Comparison of ENCODE assay signal across 1 fruit fly cellular context in the genomic region with DNA sequence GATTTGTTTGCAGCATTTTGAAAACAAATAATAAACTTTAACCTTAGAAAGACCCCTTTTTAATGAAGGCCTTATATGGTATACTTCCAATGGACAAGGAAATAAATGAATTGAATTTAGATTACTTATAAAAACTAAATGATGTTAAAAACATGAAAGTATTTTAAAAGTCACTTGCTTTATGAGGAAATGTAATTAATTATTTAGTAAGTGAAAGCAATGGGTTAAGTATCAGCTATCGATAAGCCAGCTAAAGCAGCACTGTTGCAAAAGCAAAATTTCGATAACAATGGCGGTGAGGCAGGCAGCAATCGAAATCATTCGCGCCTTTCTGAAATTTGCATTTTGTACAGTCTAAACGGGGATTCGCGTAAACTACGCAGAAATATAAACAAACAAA.
TF ChIP-seq lines count a peak whose summit lies in the region.

CG32856 (minus strand) TSS at position 183 of the 400 bp plus-strand sequence.
Rbf2 (plus strand) TSS at position 278 of the 400 bp plus-strand sequence.

TF ChIP-seq in whole organism, embryonic, 481 proteins besides CTCF, POLR2A, EP300 and RAD21 (continued from another document and continues in another):
- TF ChIP-seq CG11504 (tag; optimal IDR thresholded peaks at IDR 0.05; lab: Kevin White, UChicago) (no peak), peb (GFP tag; IDR thresholded peaks at IDR 0.05; lab: Robert Waterston, UW) (no peak), lab (GFP tag; optimal IDR thresholded peaks at IDR 0.05; lab: Kevin White, UChicago) (no peak), NFAT (GFP tag; IDR thresholded peaks at IDR 0.05; lab: Robert Waterston, UW) (peak; percentile 68; the same call in 1 of the 2 replicates), gsb (GFP tag; IDR thresholded peaks at IDR 0.05; lab: Robert Waterston, UW) (no peak), NC2β (GFP tag; optimal IDR thresholded peaks at IDR 0.05; lab: Kevin White, UChicago) (peak; percentile 8), dm (GFP tag; optimal IDR thresholded peaks at IDR 0.05; lab: Kevin White, UChicago) (peak; percentile 71), tx (GFP tag; optimal IDR thresholded peaks at IDR 0.05; lab: Kevin White, UChicago) (peak; percentile 64), dmrt99B (tag; optimal IDR thresholded peaks at IDR 0.05; lab: Kevin White, UChicago) (no peak), CG6654 (GFP tag; optimal IDR thresholded peaks at IDR 0.05; lab: Kevin White, UChicago) (no peak), trh (GFP tag; optimal IDR thresholded peaks at IDR 0.05; lab: Kevin White, UChicago) (peak; percentile 11), CG1832 (GFP tag; optimal IDR thresholded peaks at IDR 0.05; lab: Kevin White, UChicago) (no peak), CG13624 (GFP tag; optimal IDR thresholded peaks at IDR 0.05; lab: Kevin White, UChicago) (peak; percentile 79), crol (GFP tag; IDR thresholded peaks at IDR 0.05; lab: Robert Waterston, UW) (no peak), Aef1 (GFP tag; IDR thresholded peaks at IDR 0.05; lab: Robert Waterston, UW) (no peak; the same call in 1 of the 3 replicates), kni (GFP tag; optimal IDR thresholded peaks at IDR 0.05; lab: Kevin White, UChicago) (no peak), BtbVII (GFP tag; optimal IDR thresholded peaks at IDR 0.05; lab: Kevin White, UChicago) (no peak), CG10462 (GFP tag; optimal IDR thresholded peaks at IDR 0.05; lab: Kevin White, UChicago) (peak; percentile 61), eyg (GFP tag; optimal IDR thresholded peaks at IDR 0.05; lab: Kevin White, UChicago) (no peak), CG12071 (GFP tag; optimal IDR thresholded peaks at IDR 0.05; lab: Kevin White, UChicago) (no peak), pnt (GFP tag; optimal IDR thresholded peaks at IDR 0.05; lab: Kevin White, UChicago) (peak; percentile 29), CG11398 (GFP tag; optimal IDR thresholded peaks at IDR 0.05; lab: Kevin White, UChicago) (peak; percentile 60), ewg (GFP tag; optimal IDR thresholded peaks at IDR 0.05; lab: Kevin White, UChicago) (peak; percentile 43), CG12391 (tag; optimal IDR thresholded peaks at IDR 0.05; lab: Kevin White, UChicago) (peak; percentile 92), CG10543 (GFP tag; optimal IDR thresholded peaks at IDR 0.05; lab: Kevin White, UChicago) (no peak), CG1024 (GFP tag; IDR thresholded peaks at IDR 0.05; lab: Robert Waterston, UW) (no peak), abd-A (tag; optimal IDR thresholded peaks at IDR 0.05; lab: Kevin White, UChicago) (no peak), CHES-1-like (GFP tag; optimal IDR thresholded peaks at IDR 0.05; lab: Kevin White, UChicago) (peak; percentile 81), E2f2 (GFP tag; IDR thresholded peaks at IDR 0.05; lab: Robert Waterston, UW) (peak; percentile 91), CG31441 (GFP tag; IDR thresholded peaks at IDR 0.05; lab: Robert Waterston, UW) (0 out of 2 replicates have a peak, but pooled peaks have one; percentile 20), NC2α (GFP tag; optimal IDR thresholded peaks at IDR 0.05; lab: Kevin White, UChicago) (no peak), CG8924 (tag; optimal IDR thresholded peaks at IDR 0.05; lab: Kevin White, UChicago) (peak; percentile 79), Neu2 (GFP tag; optimal IDR thresholded peaks at IDR 0.05; lab: Kevin White, UChicago; ENCODE audit: borderline replicate concordance) (peak; percentile 21), CG4730 (GFP tag; IDR thresholded peaks at IDR 0.05; lab: Robert Waterston, UW) (no peak), Pdp1 (GFP tag; optimal IDR thresholded peaks at IDR 0.05; lab: Kevin White, UChicago) (peak; percentile 79 to 86), CG8089 (GFP tag; optimal IDR thresholded peaks at IDR 0.05; lab: Kevin White, UChicago) (peak; percentile 60), grau (tag; optimal IDR thresholded peaks at IDR 0.05; lab: Kevin White, UChicago) (peak; percentile 91), fd64A (GFP tag; optimal IDR thresholded peaks at IDR 0.05; lab: Kevin White, UChicago) (no peak), gt (GFP tag; IDR thresholded peaks at IDR 0.05; lab: Robert Waterston, UW) (no peak), jing (GFP tag; optimal IDR thresholded peaks at IDR 0.05; lab: Kevin White, UChicago) (peak; percentile 49), vnd (GFP tag; IDR thresholded peaks at IDR 0.05; lab: Robert Waterston, UW; ENCODE audit: partially characterized antibody) (peak; percentile 73), CG15696 (tag; optimal IDR thresholded peaks at IDR 0.05; lab: Kevin White, UChicago) (no peak), CG10321 (GFP tag; IDR thresholded peaks at IDR 0.05; lab: Robert Waterston, UW) (no peak), eve (GFP tag; optimal IDR thresholded peaks at IDR 0.05; lab: Kevin White, UChicago) (no peak), CG13287 (GFP tag; IDR thresholded peaks at IDR 0.05; lab: Robert Waterston, UW; ENCODE audit: partially characterized antibody) (peak; percentile 84), sim (GFP tag; IDR thresholded peaks at IDR 0.05; lab: Robert Waterston, UW) (no peak), odd (GFP tag; optimal IDR thresholded peaks at IDR 0.05; lab: Kevin White, UChicago) (peak; percentile 58), Hr51 (GFP tag; optimal IDR thresholded peaks at IDR 0.05; lab: Kevin White, UChicago) (peak; percentile 67 to 89), ERR (GFP tag; optimal IDR thresholded peaks at IDR 0.05; lab: Kevin White, UChicago) (peak; percentile 56), Xrp1 (GFP tag; IDR thresholded peaks at IDR 0.05; lab: Robert Waterston, UW) (peak; percentile 40; the same call in 1 of the 2 replicates), CG1792 (GFP tag; optimal IDR thresholded peaks at IDR 0.05; lab: Kevin White, UChicago) (no peak), CG2712 (tag; optimal IDR thresholded peaks at IDR 0.05; lab: Kevin White, UChicago) (peak; percentile 52), Awh (GFP tag; IDR thresholded peaks at IDR 0.05; lab: Robert Waterston, UW) (no peak), nom (GFP tag; optimal IDR thresholded peaks at IDR 0.05; lab: Kevin White, UChicago) (peak; percentile 5), HHEX (GFP tag; optimal IDR thresholded peaks at IDR 0.05; lab: Kevin White, UChicago) (no peak), ash1 (GFP tag; optimal IDR thresholded peaks at IDR 0.05; lab: Kevin White, UChicago) (no peak), Atf3 (GFP tag; optimal IDR thresholded peaks at IDR 0.05; lab: Kevin White, UChicago) (peak; percentile 61), dan (GFP tag; IDR thresholded peaks at IDR 0.05; lab: Robert Waterston, UW) (no peak), Hr78 (GFP tag; optimal IDR thresholded peaks at IDR 0.05; lab: Kevin White, UChicago) (no peak), chinmo (GFP tag; IDR thresholded peaks at IDR 0.05; lab: Robert Waterston, UW; ENCODE audit: partially characterized antibody) (0 out of 4 replicates have a peak, but pooled peaks have one; percentile 68), gsb-n (tag; optimal IDR thresholded peaks at IDR 0.05; lab: Kevin White, UChicago) (peak; percentile 78), CG14667 (GFP tag; IDR thresholded peaks at IDR 0.05; lab: Robert Waterston, UW) (no peak; the same call in 1 of the 2 replicates), da (GFP tag; optimal IDR thresholded peaks at IDR 0.05; lab: Kevin White, UChicago) (peak; percentile 42), CG10431 (GFP tag; optimal IDR thresholded peaks at IDR 0.05; lab: Kevin White, UChicago) (peak; percentile 58), lov (optimal IDR thresholded peaks at IDR 0.05; lab: Kevin White, UChicago) (no peak), lov (GFP tag; IDR thresholded peaks at IDR 0.05; lab: Robert Waterston, UW) (no peak), Dref (GFP tag; IDR thresholded peaks at IDR 0.05; lab: Robert Waterston, UW) (peak; percentile 97), Sin3A (optimal IDR thresholded peaks at IDR 0.05; lab: Kevin White, UChicago) (peak; percentile 27), CG2199 (GFP tag; IDR thresholded peaks at IDR 0.05; lab: Robert Waterston, UW) (no peak), CG1233 (GFP tag; optimal IDR thresholded peaks at IDR 0.05; lab: Kevin White, UChicago) (no peak), cad (GFP tag; optimal IDR thresholded peaks at IDR 0.05; lab: Kevin White, UChicago) (no peak), CG2889 (GFP tag; IDR thresholded peaks at IDR 0.05; lab: Robert Waterston, UW) (peak; percentile 72; the same call in 1 of the 3 replicates), Hmr (GFP tag; optimal IDR thresholded peaks at IDR 0.05; lab: Kevin White, UChicago) (peak; percentile 83), phol (tag; optimal IDR thresholded peaks at IDR 0.05; lab: Kevin White, UChicago) (peak; percentile 97), CG1529 (GFP tag; optimal IDR thresholded peaks at IDR 0.05; lab: Kevin White, UChicago) (no peak), CG1603 (tag; optimal IDR thresholded peaks at IDR 0.05; lab: Kevin White, UChicago) (peak; percentile 87), nerfin-1 (tag; optimal IDR thresholded peaks at IDR 0.05; lab: Kevin White, UChicago) (peak; percentile 75), klu (GFP tag; IDR thresholded peaks at IDR 0.05; lab: Robert Waterston, UW) (no peak), Sox102F (GFP tag; optimal IDR thresholded peaks at IDR 0.05; lab: Kevin White, UChicago) (peak; percentile 90), CG17186 (GFP tag; optimal IDR thresholded peaks at IDR 0.05; lab: Kevin White, UChicago) (peak; percentile 14), Doc2 (GFP tag; IDR thresholded peaks at IDR 0.05; lab: Robert Waterston, UW) (no peak), esg (GFP tag; conservative IDR thresholded peaks at IDR 0.05; lab: Robert Waterston, UW) (peak; percentile 87), CoRest (tag; optimal IDR thresholded peaks at IDR 0.05; lab: Kevin White, UChicago) (peak; percentile 93), CG3726 (GFP tag; IDR thresholded peaks at IDR 0.05; lab: Robert Waterston, UW) (no peak), danr (GFP tag; IDR thresholded peaks at IDR 0.05; lab: Robert Waterston, UW) (no peak), Six4 (GFP tag; optimal IDR thresholded peaks at IDR 0.05; lab: Kevin White, UChicago) (peak; percentile 48), CG12236 (GFP tag; optimal IDR thresholded peaks at IDR 0.05; lab: Kevin White, UChicago) (peak; percentile 40), CG9876 (GFP tag; optimal IDR thresholded peaks at IDR 0.05; lab: Kevin White, UChicago) (peak; percentile 42), Trl (optimal IDR thresholded peaks at IDR 0.05; lab: Kevin White, UChicago) (no peak), Trl (GFP tag; optimal IDR thresholded peaks at IDR 0.05; lab: Kevin White, UChicago) (peak; percentile 54), CG12219 (GFP tag; optimal IDR thresholded peaks at IDR 0.05; lab: Kevin White, UChicago) (peak; percentile 63), Fer2 (tag; optimal IDR thresholded peaks at IDR 0.05; lab: Kevin White, UChicago) (peak; percentile 60), yki (optimal IDR thresholded peaks at IDR 0.05; lab: Kevin White, UChicago) (no peak), Blimp-1 (GFP tag; optimal IDR thresholded peaks at IDR 0.05; lab: Kevin White, UChicago) (peak; percentile 42), CG3065 (GFP tag; optimal IDR thresholded peaks at IDR 0.05; lab: Kevin White, UChicago) (peak; percentile 34), sob (GFP tag; IDR thresholded peaks at IDR 0.05; lab: Robert Waterston, UW) (peak; percentile 44; the same call in 1 of the 2 replicates), vvl (GFP tag; IDR thresholded peaks at IDR 0.05; lab: Robert Waterston, UW) (peak; percentile 87), CG18764 (GFP tag; optimal IDR thresholded peaks at IDR 0.05; lab: Kevin White, UChicago) (no peak), CG11456 (GFP tag; IDR thresholded peaks at IDR 0.05; lab: Robert Waterston, UW) (no peak), zf30C (GFP tag; optimal IDR thresholded peaks at IDR 0.05; lab: Kevin White, UChicago) (no peak), Xbp1 (GFP tag; optimal IDR thresholded peaks at IDR 0.05; lab: Kevin White, UChicago) (peak; percentile 88), slbo (GFP tag; IDR thresholded peaks at IDR 0.05; lab: Robert Waterston, UW) (peak; percentile 94), CG4424 (GFP tag; optimal IDR thresholded peaks at IDR 0.05; lab: Kevin White, UChicago) (peak; percentile 63), CG10959 (GFP tag; IDR thresholded peaks at IDR 0.05; lab: Robert Waterston, UW) (no peak), crc (GFP tag; optimal IDR thresholded peaks at IDR 0.05; lab: Kevin White, UChicago) (peak; percentile 70), CG15514 (GFP tag; optimal IDR thresholded peaks at IDR 0.05; lab: Kevin White, UChicago) (peak; percentile 59), CG14860 (GFP tag; IDR thresholded peaks at IDR 0.05; lab: Robert Waterston, UW; ENCODE audit: partially characterized antibody) (peak; percentile 84), sisA (GFP tag; IDR thresholded peaks at IDR 0.05; lab: Robert Waterston, UW) (no peak), D19B (GFP tag; optimal IDR thresholded peaks at IDR 0.05; lab: Kevin White, UChicago) (no peak), maf-S (GFP tag; optimal IDR thresholded peaks at IDR 0.05; lab: Kevin White, UChicago) (peak; percentile 74), CG2678 (tag; optimal IDR thresholded peaks at IDR 0.05; lab: Kevin White, UChicago) (no peak), Hsf (GFP tag; optimal IDR thresholded peaks at IDR 0.05; lab: Kevin White, UChicago) (peak; percentile 91), CG10565 (GFP tag; optimal IDR thresholded peaks at IDR 0.05; lab: Kevin White, UChicago) (no peak), mirr (GFP tag; optimal IDR thresholded peaks at IDR 0.05; lab: Kevin White, UChicago) (no peak), CG10147 (GFP tag; optimal IDR thresholded peaks at IDR 0.05; lab: Kevin White, UChicago) (no peak), CG3995 (GFP tag; optimal IDR thresholded peaks at IDR 0.05; lab: Kevin White, UChicago) (peak; percentile 87), MESR4 (GFP tag; optimal IDR thresholded peaks at IDR 0.05; lab: Kevin White, UChicago) (peak; percentile 55), CG9609 (GFP tag; optimal IDR thresholded peaks at IDR 0.05; lab: Kevin White, UChicago) (peak; percentile 68), CG8765 (GFP tag; IDR thresholded peaks at IDR 0.05; lab: Robert Waterston, UW) (no peak), tio (GFP tag; optimal IDR thresholded peaks at IDR 0.05; lab: Kevin White, UChicago) (no peak), org-1 (GFP tag; optimal IDR thresholded peaks at IDR 0.05; lab: Kevin White, UChicago) (peak; percentile 57), CG7556 (GFP tag; optimal IDR thresholded peaks at IDR 0.05; lab: Kevin White, UChicago) (peak; percentile 74), CG13123 (GFP tag; optimal IDR thresholded peaks at IDR 0.05; lab: Kevin White, UChicago) (peak; percentile 72), Optix (GFP tag; IDR thresholded peaks at IDR 0.05; lab: Robert Waterston, UW) (no peak), CG10209 (GFP tag; optimal IDR thresholded peaks at IDR 0.05; lab: Kevin White, UChicago) (peak; percentile 73), CG9215 (GFP tag; IDR thresholded peaks at IDR 0.05; lab: Robert Waterston, UW) (no peak), Scr (GFP tag; IDR thresholded peaks at IDR 0.05; lab: Robert Waterston, UW; ENCODE audit: partially characterized antibody) (peak; percentile 78), Dip2 (GFP tag; IDR thresholded peaks at IDR 0.05; lab: Robert Waterston, UW) (no peak)
